Worm (Caenorhabditis elegans) whole organism, L4 larva: Measurements from ENCODE around the gene scl-13.
A peak's percentile ranks its signal among the peaks of the same experiment; 100 is the strongest.

Source experiments
- D1046.2 ChIP-seq: fragments of 200-800 bp; sonication (Bioruptor generic); IDR thresholded peaks from 2 replicates; pipeline ENCODE4 v1.3.6; 2022; ENCODE audit warnings: missing genetic modification characterization, missing compliant biosample characterization
- F10B5.3 ChIP-seq: sonication (generic microtip); optimal IDR thresholded peaks from 2 replicates; lab custom pipeline; 2016; ENCODE audit warnings: mild to moderate bottlenecking, missing genetic modification characterization, missing compliant biosample characterization
- F26F4.8 ChIP-seq: fragments of 200-800 bp; sonication (Bioruptor generic); conservative IDR thresholded peaks from 2 replicates; pipeline ENCODE4 v1.3.6; 2022; ENCODE audit warnings: missing genetic modification characterization, missing compliant biosample characterization
- R02D3.7 ChIP-seq: fragments of 150-350 bp; sonication (generic microtip); optimal IDR thresholded peaks from 3 replicates; lab custom pipeline; 2014; ENCODE audit warnings: missing biosample characterization, missing genetic modification characterization
- Y105C5A.15 ChIP-seq: fragments of 200-800 bp; sonication (Bioruptor generic); IDR thresholded peaks from 2 replicates; pipeline ENCODE4 v1.3.6; 2022; ENCODE audit warnings: missing genetic modification characterization, missing compliant biosample characterization
- Y5F2A.4 ChIP-seq: fragments of 200-800 bp; sonication (Bioruptor generic); optimal IDR thresholded peaks from 2 replicates; lab custom pipeline; 2018; ENCODE audit warnings: mild to moderate bottlenecking, missing genetic modification characterization, missing compliant biosample characterization
- ZK337.2 ChIP-seq: fragments of 200-800 bp; sonication (Bioruptor generic); IDR thresholded peaks from 2 replicates; pipeline ENCODE4 v1.3.6; 2022; ENCODE audit warnings: missing genetic modification reagents, missing genetic modification characterization, missing compliant biosample characterization
- ZK546.5 ChIP-seq, 2 experiments: sonication (generic microtip); optimal IDR thresholded peaks; 2 replicates each; lab custom pipeline; 2017; ENCODE audit warnings: missing biosample characterization in 2 of 2, missing genetic modification characterization in 2 of 2
- aha-1 ChIP-seq: fragments of 150-350 bp; peaks from one replicate; lab custom pipeline; 2014; ENCODE audit warnings: missing biosample characterization, missing genetic modification characterization
- arid-1 ChIP-seq: fragments of 200-800 bp; sonication (Bioruptor generic); conservative IDR thresholded peaks from 2 replicates; pipeline ENCODE4 v1.3.6; 2022; ENCODE audit warnings: missing genetic modification reagents, missing genetic modification characterization, missing compliant biosample characterization
- daf-12 ChIP-seq: fragments of 150-350 bp; optimal IDR thresholded peaks from 2 replicates; lab custom pipeline; 2014; ENCODE audit warnings: missing biosample characterization, missing genetic modification reagents, missing genetic modification characterization
- daf-19 ChIP-seq: fragments of 200-800 bp; sonication (Bioruptor generic); conservative IDR thresholded peaks from 2 replicates; pipeline ENCODE4 v1.3.6; 2022; ENCODE audit warnings: missing genetic modification characterization, missing compliant biosample characterization
- dmd-8 ChIP-seq: fragments of 200-800 bp; sonication (Bioruptor generic); IDR thresholded peaks from 2 replicates; pipeline ENCODE4 v1.3.6; 2022; ENCODE audit warnings: missing genetic modification characterization, missing compliant biosample characterization
- egl-43 ChIP-seq: fragments of 200-800 bp; sonication (Bioruptor generic); IDR thresholded peaks from 2 replicates; pipeline ENCODE4 v1.3.6; 2022; ENCODE audit warnings: missing genetic modification reagents, missing genetic modification characterization, missing compliant biosample characterization
- gei-8 ChIP-seq: fragments of 200-800 bp; sonication (Bioruptor generic); optimal IDR thresholded peaks from 2 replicates; lab custom pipeline; 2018; ENCODE audit warnings: mild to moderate bottlenecking, missing genetic modification characterization, missing compliant biosample characterization
- hif-1 ChIP-seq, 2 experiments: sonication (generic microtip); optimal IDR thresholded peaks; 2 replicates each; lab custom pipeline; 2016 to 2017; ENCODE audit warnings: missing compliant biosample characterization in 2 of 2, missing genetic modification characterization in 2 of 2, missing genetic modification reagents in 2 of 2, missing genotype in 2 of 2, mild to moderate bottlenecking in 1 of 2
- lim-7 ChIP-seq: fragments of 200-800 bp; sonication (Bioruptor generic); IDR thresholded peaks from 2 replicates; pipeline ENCODE4 v1.3.6; 2022; ENCODE audit warnings: missing genetic modification characterization, missing compliant biosample characterization
- lin-1 ChIP-seq: fragments of 200-800 bp; sonication (Bioruptor generic); IDR thresholded peaks from 2 replicates; pipeline ENCODE4 v1.3.6; 2022; ENCODE audit warnings: missing genetic modification reagents, missing genetic modification characterization, missing compliant biosample characterization
- lir-3 ChIP-seq: sonication (generic microtip); optimal IDR thresholded peaks from 2 replicates; lab custom pipeline; 2016; ENCODE audit warnings: mild to moderate bottlenecking, missing genetic modification characterization, missing compliant biosample characterization
- nhr-102 ChIP-seq: sonication (generic microtip); optimal IDR thresholded peaks from 2 replicates; lab custom pipeline; 2016; ENCODE audit warnings: mild to moderate bottlenecking, missing genetic modification characterization, moderate library complexity, missing compliant biosample characterization
- nhr-237 ChIP-seq: sonication (generic microtip); optimal IDR thresholded peaks from 2 replicates; lab custom pipeline; 2017; ENCODE audit warnings: missing biosample characterization, missing genetic modification characterization
- nhr-25 ChIP-seq: sonication (generic microtip); optimal IDR thresholded peaks from 2 replicates; lab custom pipeline; 2017; ENCODE audit warnings: missing genetic modification characterization, mild to moderate bottlenecking, missing compliant biosample characterization, antibody characterized with exemption, moderate library complexity, borderline replicate concordance; ENCODE audit not compliant: insufficient read depth
- nhr-28 ChIP-seq: fragments of 150-350 bp; optimal IDR thresholded peaks from 2 replicates; lab custom pipeline; 2014; ENCODE audit warnings: missing biosample characterization, missing genetic modification characterization
- pha-4 ChIP-seq, 2 experiments: fragments of 150-350 bp in 1 of 2; fragments of 200-800 bp in 1 of 2; sonication (Bioruptor generic) in 1 of 2; IDR thresholded peaks in 1 of 2; optimal IDR thresholded peaks in 1 of 2; 2 replicates each; pipeline versions ENCODE4 v1.3.6 to Lab custom; 2014 to 2022; ENCODE audit warnings: missing genetic modification characterization in 2 of 2, missing genetic modification reagents in 2 of 2, missing biosample characterization in 1 of 2, missing compliant biosample characterization in 1 of 2
- php-3 ChIP-seq: fragments of 200-800 bp; sonication (Bioruptor generic); IDR thresholded peaks from 2 replicates; pipeline ENCODE4 v1.3.6; 2022; ENCODE audit warnings: missing genetic modification reagents, missing genetic modification characterization, missing compliant biosample characterization
- pqm-1 ChIP-seq: sonication (generic microtip); optimal IDR thresholded peaks from 2 replicates; lab custom pipeline; 2017; ENCODE audit warnings: missing biosample characterization, missing genetic modification characterization
- rbr-2 ChIP-seq: sonication (generic microtip); optimal IDR thresholded peaks from 2 replicates; lab custom pipeline; 2016; ENCODE audit warnings: missing genotype, missing genetic modification characterization, missing compliant biosample characterization
- set-16 ChIP-seq: fragments of 200-800 bp; sonication (Bioruptor generic); IDR thresholded peaks from 2 replicates; pipeline ENCODE4 v1.3.6; 2022; ENCODE audit warnings: missing genetic modification reagents, missing genetic modification characterization, missing compliant biosample characterization
- skn-1 ChIP-seq: fragments of 150-350 bp; optimal IDR thresholded peaks from 2 replicates; lab custom pipeline; 2014; ENCODE audit warnings: missing biosample characterization, missing genetic modification characterization
- snpc-1.2 ChIP-seq: fragments of 200-800 bp; sonication (Bioruptor generic); IDR thresholded peaks from 2 replicates; pipeline ENCODE4 v1.3.6; 2022; ENCODE audit warnings: missing genetic modification reagents, missing genetic modification characterization, missing compliant biosample characterization
- tag-97 ChIP-seq: fragments of 200-800 bp; sonication (Bioruptor generic); IDR thresholded peaks from 2 replicates; pipeline ENCODE4 v1.3.6; 2022; ENCODE audit warnings: missing genetic modification characterization, missing compliant biosample characterization
- tra-1 ChIP-seq: fragments of 200-800 bp; sonication (Bioruptor generic); IDR thresholded peaks from 2 replicates; pipeline ENCODE4 v1.3.6; 2022; ENCODE audit warnings: missing genetic modification reagents, missing genetic modification characterization, missing compliant biosample characterization
- unc-62 ChIP-seq, 3 experiments: fragments of 150-350 bp in 1 of 3; sonication (generic microtip); optimal IDR thresholded peaks in 2 of 3; peaks in 1 of 3; 1 replicate in 1 of 3; 2 replicates in 2 of 3; lab custom pipeline; 2014 to 2017; ENCODE audit warnings: missing biosample characterization in 3 of 3, missing genetic modification characterization in 3 of 3, missing genetic modification reagents in 3 of 3, missing genotype in 1 of 3
- vab-7 ChIP-seq: fragments of 200-800 bp; sonication (Bioruptor generic); IDR thresholded peaks from 2 replicates; pipeline ENCODE4 v1.3.6; 2022; ENCODE audit warnings: missing genetic modification reagents, missing genetic modification characterization, missing compliant biosample characterization
- zfp-2 ChIP-seq: sonication (generic microtip); optimal IDR thresholded peaks from 2 replicates; lab custom pipeline; 2016; ENCODE audit warnings: mild to moderate bottlenecking, missing genetic modification characterization, missing compliant biosample characterization
- zip-11 ChIP-seq: fragments of 200-800 bp; sonication (Bioruptor generic); IDR thresholded peaks from 2 replicates; pipeline ENCODE4 v1.3.6; 2022; ENCODE audit warnings: missing genetic modification characterization, missing compliant biosample characterization
- ztf-11 ChIP-seq: fragments of 150-350 bp; optimal IDR thresholded peaks from 2 replicates; lab custom pipeline; 2014; ENCODE audit warnings: missing biosample characterization, missing genetic modification characterization
- ztf-7 ChIP-seq: fragments of 150-350 bp; optimal IDR thresholded peaks from 2 replicates; lab custom pipeline; 2014; ENCODE audit warnings: missing biosample characterization, missing genetic modification characterization

The scl-13 gene

ce11 chrV:3814009-3814408 lies 2.6 kb upstream of the scl-13 start:
- TF ChIP-seq set-16: peak; percentile 51
- peak; percentile 7 for TF ChIP-seq aha-1 (tag; lab: Kevin White, UChicago)
- no peak for TF ChIP-seq daf-19 (GFP tag; lab: Robert Waterston, UW)

ce11 chrV:3812291-3812690 lies 850 bp upstream of the scl-13 start, which contains the start of gene scl-12:
scl-12 (plus strand) TSS chrV:3812591.
- TF ChIP-seq aha-1 (tag; lab: Kevin White, UChicago): peak; percentile 47
- no peak for TF ChIP-seq nhr-237 (tag; lab: Kevin White, UChicago)
- TF ChIP-seq dmd-8: 0 out of 2 replicates have a peak, but pooled peaks have one; percentile 31

ce11 chrV:3810035-3810434 lies 1.4 kb downstream of the scl-13 start:
- TF ChIP-seq daf-19 (GFP tag; lab: Robert Waterston, UW) (no peak), aha-1 (tag; lab: Kevin White, UChicago) (peak; percentile 94)

ce11 chrV:3808336-3808735 lies 3.1 kb downstream of the scl-13 start, which contains the start of gene srw-6:
srw-6 (plus strand) TSS chrV:3808636.
- no peak for TF ChIP-seq arid-1 (GFP tag; lab: Robert Waterston, UW)
- no peak for TF ChIP-seq lir-3 (tag; lab: Kevin White, UChicago)
- TF ChIP-seq snpc-1.2 (GFP tag; lab: Robert Waterston, UW): no peak

ce11 chrV:3807846-3808245 lies 3.6 kb downstream of the scl-13 start:
- TF ChIP-seq R02D3.7 (tag; lab: Kevin White, UChicago) (no peak), tag-97 (GFP tag; lab: Robert Waterston, UW) (no peak), D1046.2 (GFP tag; lab: Robert Waterston, UW) (no peak), gei-8 (GFP tag; lab: Kevin White, UChicago) (no peak), zfp-2 (tag; lab: Kevin White, UChicago) (no peak), ztf-7 (no peak), rbr-2 (tag; lab: Kevin White, UChicago) (no peak), lim-7 (GFP tag; lab: Robert Waterston, UW) (no peak), snpc-1.2 (GFP tag; lab: Robert Waterston, UW) (no peak), skn-1 (tag; lab: Kevin White, UChicago) (no peak), tra-1 (GFP tag; lab: Robert Waterston, UW) (no peak), F26F4.8 (GFP tag; lab: Robert Waterston, UW) (no peak), egl-43 (no peak), daf-19 (GFP tag; lab: Robert Waterston, UW) (no peak), Y105C5A.15 (GFP tag; lab: Robert Waterston, UW) (no peak), pha-4 (GFP tag; IDR thresholded peaks at IDR 0.05; lab: Robert Waterston, UW) (no peak), pha-4 (tag; optimal IDR thresholded peaks at IDR 0.05; lab: Kevin White, UChicago) (no peak), ZK546.5 (tag; optimal IDR thresholded peaks at IDR 0.05; lab: Kevin White, UChicago) (no peak), nhr-25 (tag; lab: Kevin White, UChicago) (no peak), php-3 (no peak), daf-12 (tag; lab: Kevin White, UChicago) (no peak)

- TF ChIP-seq hif-1 (tag; optimal IDR thresholded peaks at IDR 0.05; lab: Kevin White, UChicago) (no peak), ztf-11 (tag; lab: Kevin White, UChicago) (no peak)
Observed at ce11 chrV:3805961-3806360, 5.5 kb downstream of the scl-13 start, which contains the start of gene srw-7. srw-7 (plus strand) TSS chrV:3806261.

- TF ChIP-seq F10B5.3: no peak
- no peak for TF ChIP-seq zip-11
- TF ChIP-seq ztf-11 (tag; lab: Kevin White, UChicago): no peak
- TF ChIP-seq Y5F2A.4 (GFP tag; lab: Kevin White, UChicago): no peak
- TF ChIP-seq arid-1 (GFP tag; lab: Robert Waterston, UW): no peak
- peak in 1 of 2 experiments; percentile 54 for TF ChIP-seq unc-62 (GFP tag; optimal IDR thresholded peaks at IDR 0.05 in 1 of 2; lab: Kevin White, UChicago)
- no peak for TF ChIP-seq unc-62 (tag; optimal IDR thresholded peaks at IDR 0.05; lab: Kevin White, UChicago)
- peak; percentile 95 for TF ChIP-seq ztf-7
- TF ChIP-seq ZK337.2: no peak
- TF ChIP-seq aha-1 (tag; lab: Kevin White, UChicago): peak; percentile 71
- peak; percentile 81 for TF ChIP-seq nhr-28
- TF ChIP-seq pqm-1: peak; percentile 48
- TF ChIP-seq hif-1 (tag; optimal IDR thresholded peaks at IDR 0.05; lab: Kevin White, UChicago): no peak
- TF ChIP-seq lin-1: no peak
- TF ChIP-seq vab-7 (GFP tag; lab: Robert Waterston, UW): no peak
- no peak for TF ChIP-seq nhr-102
- no peak for TF ChIP-seq daf-19 (GFP tag; lab: Robert Waterston, UW)
Observed at ce11 chrV:3805499-3805898, 5.9 kb downstream of the scl-13 start, which contains the start of gene R08F11.4. R08F11.4 (minus strand) TSS chrV:3805527.
